Worm (Caenorhabditis elegans) whole organism, L4 larva: ENCODE results near the gene F35C11.4.
A peak's percentile ranks its signal among the peaks of the same experiment; 100 is the strongest.

Experiments
- D1046.2 ChIP-seq: fragments of 200-800 bp; sonication (Bioruptor generic); IDR thresholded peaks from 2 replicates; pipeline ENCODE4 v1.3.6; 2022; ENCODE audit warnings: missing genetic modification characterization, missing compliant biosample characterization
- F10B5.3 ChIP-seq: sonication (generic microtip); optimal IDR thresholded peaks from 2 replicates; lab custom pipeline; 2016; ENCODE audit warnings: mild to moderate bottlenecking, missing genetic modification characterization, missing compliant biosample characterization
- F37D6.2 ChIP-seq: sonication (generic microtip); optimal IDR thresholded peaks from 2 replicates; lab custom pipeline; 2016; ENCODE audit warnings: mild to moderate bottlenecking, missing genetic modification characterization, missing compliant biosample characterization
- Y105C5A.15 ChIP-seq: fragments of 200-800 bp; sonication (Bioruptor generic); IDR thresholded peaks from 2 replicates; pipeline ENCODE4 v1.3.6; 2022; ENCODE audit warnings: missing genetic modification characterization, missing compliant biosample characterization
- ZK337.2 ChIP-seq: fragments of 200-800 bp; sonication (Bioruptor generic); IDR thresholded peaks from 2 replicates; pipeline ENCODE4 v1.3.6; 2022; ENCODE audit warnings: missing genetic modification reagents, missing genetic modification characterization, missing compliant biosample characterization
- aha-1 ChIP-seq: fragments of 150-350 bp; peaks from one replicate; lab custom pipeline; 2014; ENCODE audit warnings: missing biosample characterization, missing genetic modification characterization
- ama-1 ChIP-seq: fragments of 150-350 bp; optimal IDR thresholded peaks from 2 replicates; lab custom pipeline; 2014; ENCODE audit warnings: inconsistent platforms, mixed read lengths
- attf-4 ChIP-seq: sonication (generic microtip); optimal IDR thresholded peaks from 3 replicates; lab custom pipeline; 2017; ENCODE audit warnings: missing biosample characterization, missing genetic modification characterization
- ceh-28 ChIP-seq: fragments of 150-350 bp; optimal IDR thresholded peaks from 2 replicates; lab custom pipeline; 2014; ENCODE audit warnings: missing biosample characterization, missing genetic modification reagents, missing genetic modification characterization
- ceh-82 ChIP-seq: sonication (generic microtip); optimal IDR thresholded peaks from 2 replicates; lab custom pipeline; 2017; ENCODE audit warnings: missing biosample characterization, missing genetic modification characterization
- cey-2 ChIP-seq: sonication (generic microtip); optimal IDR thresholded peaks from 3 replicates; lab custom pipeline; 2017; ENCODE audit warnings: missing genetic modification characterization, mild to moderate bottlenecking, missing compliant biosample characterization, antibody characterized with exemption, borderline replicate concordance; ENCODE audit not compliant: insufficient read depth
- ctbp-1 ChIP-seq: fragments of 200-800 bp; sonication (Bioruptor generic); IDR thresholded peaks from 2 replicates; pipeline ENCODE4 v1.3.6; 2022; ENCODE audit warnings: missing genetic modification reagents, missing genetic modification characterization, missing compliant biosample characterization
- daf-8 ChIP-seq: fragments of 200-800 bp; sonication (Bioruptor generic); IDR thresholded peaks from 2 replicates; pipeline ENCODE4 v1.3.6; 2022; ENCODE audit warnings: missing genetic modification characterization, missing compliant biosample characterization
- dmd-8 ChIP-seq: fragments of 200-800 bp; sonication (Bioruptor generic); IDR thresholded peaks from 2 replicates; pipeline ENCODE4 v1.3.6; 2022; ENCODE audit warnings: missing genetic modification characterization, missing compliant biosample characterization
- dpl-1 ChIP-seq: fragments of 150-350 bp; optimal IDR thresholded peaks from 2 replicates; lab custom pipeline; 2014; ENCODE audit warnings: missing biosample characterization, missing genetic modification reagents, missing genetic modification characterization
- duxl-1 ChIP-seq: sonication (generic microtip); optimal IDR thresholded peaks from 2 replicates; lab custom pipeline; 2016; ENCODE audit warnings: mild to moderate bottlenecking, missing genetic modification characterization, moderate library complexity, missing compliant biosample characterization; ENCODE audit not compliant: poor library complexity
- dve-1 ChIP-seq: sonication (generic microtip); optimal IDR thresholded peaks from 2 replicates; lab custom pipeline; 2017; ENCODE audit warnings: antibody characterized with exemption, mild to moderate bottlenecking, missing genetic modification characterization, missing compliant biosample characterization; ENCODE audit not compliant: insufficient read depth
- egl-27 ChIP-seq: sonication (generic microtip); optimal IDR thresholded peaks from 3 replicates; lab custom pipeline; 2017; ENCODE audit warnings: missing biosample characterization, missing genetic modification reagents, missing genetic modification characterization
- egl-43 ChIP-seq: fragments of 200-800 bp; sonication (Bioruptor generic); IDR thresholded peaks from 2 replicates; pipeline ENCODE4 v1.3.6; 2022; ENCODE audit warnings: missing genetic modification reagents, missing genetic modification characterization, missing compliant biosample characterization
- gei-8 ChIP-seq: fragments of 200-800 bp; sonication (Bioruptor generic); optimal IDR thresholded peaks from 2 replicates; lab custom pipeline; 2018; ENCODE audit warnings: mild to moderate bottlenecking, missing genetic modification characterization, missing compliant biosample characterization
- jun-1 ChIP-seq: fragments of 150-350 bp; optimal IDR thresholded peaks from 2 replicates; lab custom pipeline; 2014; ENCODE audit warnings: missing biosample characterization, missing genetic modification reagents, missing genetic modification characterization
- lin-1 ChIP-seq: fragments of 200-800 bp; sonication (Bioruptor generic); IDR thresholded peaks from 2 replicates; pipeline ENCODE4 v1.3.6; 2022; ENCODE audit warnings: missing genetic modification reagents, missing genetic modification characterization, missing compliant biosample characterization
- lin-38 ChIP-seq: fragments of 200-800 bp; sonication (Bioruptor generic); IDR thresholded peaks from 2 replicates; pipeline ENCODE4 v1.3.6; 2022; ENCODE audit warnings: missing genetic modification reagents, missing genetic modification characterization, missing compliant biosample characterization
- lin-39 ChIP-seq: fragments of 150-350 bp; optimal IDR thresholded peaks from 2 replicates; lab custom pipeline; 2014; ENCODE audit warnings: missing biosample characterization, missing genetic modification reagents, missing genetic modification characterization
- lsy-2 ChIP-seq, 2 experiments: fragments of 150-350 bp in 1 of 2; sonication (generic microtip) in 1 of 2; optimal IDR thresholded peaks; 2 replicates each; lab custom pipeline; 2014 to 2017; ENCODE audit warnings: missing biosample characterization in 2 of 2, missing genetic modification characterization in 2 of 2
- madf-9 ChIP-seq: fragments of 200-800 bp; sonication (Bioruptor generic); conservative IDR thresholded peaks from 2 replicates; pipeline ENCODE4 v1.3.6; 2022; ENCODE audit warnings: missing genetic modification reagents, missing genetic modification characterization, missing compliant biosample characterization
- mdt-29 ChIP-seq: fragments of 200-800 bp; sonication (Bioruptor generic); IDR thresholded peaks from 2 replicates; pipeline ENCODE4 v1.3.6; 2022; ENCODE audit warnings: missing genetic modification reagents, missing genetic modification characterization, missing compliant biosample characterization
- mxl-3 ChIP-seq: fragments of 200-800 bp; sonication (Bioruptor generic); optimal IDR thresholded peaks from 2 replicates; lab custom pipeline; 2018; ENCODE audit warnings: mild to moderate bottlenecking, missing genetic modification characterization, missing compliant biosample characterization
- nhr-10 ChIP-seq: fragments of 150-350 bp; optimal IDR thresholded peaks from 2 replicates; lab custom pipeline; 2014; ENCODE audit warnings: missing biosample characterization, missing genetic modification characterization
- nhr-11 ChIP-seq: fragments of 150-350 bp; optimal IDR thresholded peaks from 2 replicates; lab custom pipeline; 2014; ENCODE audit warnings: missing biosample characterization, missing genetic modification characterization
- nhr-111 ChIP-seq: fragments of 200-800 bp; sonication (Bioruptor generic); optimal IDR thresholded peaks from 2 replicates; lab custom pipeline; 2018; ENCODE audit warnings: mild to moderate bottlenecking, missing genetic modification characterization, missing compliant biosample characterization
- nhr-42 ChIP-seq: fragments of 200-800 bp; sonication (Bioruptor generic); IDR thresholded peaks from 2 replicates; pipeline ENCODE4 v1.3.6; 2022; ENCODE audit warnings: missing genetic modification characterization, missing compliant biosample characterization
- nhr-76 ChIP-seq: fragments of 150-350 bp; optimal IDR thresholded peaks from 2 replicates; lab custom pipeline; 2014; ENCODE audit warnings: missing biosample characterization, missing genetic modification characterization
- nhr-77 ChIP-seq: fragments of 150-350 bp; optimal IDR thresholded peaks from 2 replicates; lab custom pipeline; 2014; ENCODE audit warnings: missing biosample characterization, missing genetic modification characterization
- pha-4 ChIP-seq, 2 experiments: fragments of 150-350 bp in 1 of 2; fragments of 200-800 bp in 1 of 2; sonication (Bioruptor generic) in 1 of 2; IDR thresholded peaks in 1 of 2; optimal IDR thresholded peaks in 1 of 2; 2 replicates each; pipeline versions ENCODE4 v1.3.6 to Lab custom; 2014 to 2022; ENCODE audit warnings: missing genetic modification characterization in 2 of 2, missing genetic modification reagents in 2 of 2, missing biosample characterization in 1 of 2, missing compliant biosample characterization in 1 of 2
- pqm-1 ChIP-seq: sonication (generic microtip); optimal IDR thresholded peaks from 2 replicates; lab custom pipeline; 2017; ENCODE audit warnings: missing biosample characterization, missing genetic modification characterization
- rbr-2 ChIP-seq: sonication (generic microtip); optimal IDR thresholded peaks from 2 replicates; lab custom pipeline; 2016; ENCODE audit warnings: missing genotype, missing genetic modification characterization, missing compliant biosample characterization
- sdz-12 ChIP-seq: fragments of 200-800 bp; sonication (Bioruptor generic); optimal IDR thresholded peaks from 2 replicates; lab custom pipeline; 2018; ENCODE audit warnings: mild to moderate bottlenecking, missing genetic modification characterization, missing compliant biosample characterization
- set-16 ChIP-seq: fragments of 200-800 bp; sonication (Bioruptor generic); IDR thresholded peaks from 2 replicates; pipeline ENCODE4 v1.3.6; 2022; ENCODE audit warnings: missing genetic modification reagents, missing genetic modification characterization, missing compliant biosample characterization
- spr-1 ChIP-seq: sonication (generic microtip); optimal IDR thresholded peaks from 2 replicates; lab custom pipeline; 2016; ENCODE audit warnings: mild to moderate bottlenecking, missing genetic modification characterization, missing compliant biosample characterization
- spr-3 ChIP-seq: fragments of 200-800 bp; sonication (Bioruptor generic); optimal IDR thresholded peaks from 2 replicates; lab custom pipeline; 2018; ENCODE audit warnings: mild to moderate bottlenecking, missing genetic modification characterization, missing compliant biosample characterization
- unc-130 ChIP-seq: sonication (generic microtip); optimal IDR thresholded peaks from 2 replicates; lab custom pipeline; 2016; ENCODE audit warnings: missing genetic modification reagents, missing genetic modification characterization, missing compliant biosample characterization
- unc-62 ChIP-seq, 3 experiments: fragments of 150-350 bp in 1 of 3; sonication (generic microtip); optimal IDR thresholded peaks in 2 of 3; peaks in 1 of 3; 1 replicate in 1 of 3; 2 replicates in 2 of 3; lab custom pipeline; 2014 to 2017; ENCODE audit warnings: missing biosample characterization in 3 of 3, missing genetic modification characterization in 3 of 3, missing genetic modification reagents in 3 of 3, missing genotype in 1 of 3
- zag-1 ChIP-seq: fragments of 150-350 bp; optimal IDR thresholded peaks from 2 replicates; lab custom pipeline; 2014; ENCODE audit warnings: missing biosample characterization, missing genetic modification characterization
- zfp-2 ChIP-seq: sonication (generic microtip); optimal IDR thresholded peaks from 2 replicates; lab custom pipeline; 2016; ENCODE audit warnings: mild to moderate bottlenecking, missing genetic modification characterization, missing compliant biosample characterization
- zip-2 ChIP-seq: fragments of 150-350 bp; optimal IDR thresholded peaks from 2 replicates; lab custom pipeline; 2014; ENCODE audit warnings: missing biosample characterization, missing genetic modification characterization
- ztf-11 ChIP-seq: fragments of 150-350 bp; optimal IDR thresholded peaks from 2 replicates; lab custom pipeline; 2014; ENCODE audit warnings: missing biosample characterization, missing genetic modification characterization

The F35C11.4 gene

ce11 chrII:8220267-8220666 lies 28.5 kb upstream of the F35C11.4 start:
- TF ChIP-seq unc-62 (GFP tag; optimal IDR thresholded peaks at IDR 0.05 in 1 of 2; lab: Kevin White, UChicago): peak in 1 of 2 experiments; percentile 96
- TF ChIP-seq unc-62 (tag; optimal IDR thresholded peaks at IDR 0.05; lab: Kevin White, UChicago): no peak
- TF ChIP-seq Y105C5A.15 (GFP tag; lab: Robert Waterston, UW): no peak

DNA sequence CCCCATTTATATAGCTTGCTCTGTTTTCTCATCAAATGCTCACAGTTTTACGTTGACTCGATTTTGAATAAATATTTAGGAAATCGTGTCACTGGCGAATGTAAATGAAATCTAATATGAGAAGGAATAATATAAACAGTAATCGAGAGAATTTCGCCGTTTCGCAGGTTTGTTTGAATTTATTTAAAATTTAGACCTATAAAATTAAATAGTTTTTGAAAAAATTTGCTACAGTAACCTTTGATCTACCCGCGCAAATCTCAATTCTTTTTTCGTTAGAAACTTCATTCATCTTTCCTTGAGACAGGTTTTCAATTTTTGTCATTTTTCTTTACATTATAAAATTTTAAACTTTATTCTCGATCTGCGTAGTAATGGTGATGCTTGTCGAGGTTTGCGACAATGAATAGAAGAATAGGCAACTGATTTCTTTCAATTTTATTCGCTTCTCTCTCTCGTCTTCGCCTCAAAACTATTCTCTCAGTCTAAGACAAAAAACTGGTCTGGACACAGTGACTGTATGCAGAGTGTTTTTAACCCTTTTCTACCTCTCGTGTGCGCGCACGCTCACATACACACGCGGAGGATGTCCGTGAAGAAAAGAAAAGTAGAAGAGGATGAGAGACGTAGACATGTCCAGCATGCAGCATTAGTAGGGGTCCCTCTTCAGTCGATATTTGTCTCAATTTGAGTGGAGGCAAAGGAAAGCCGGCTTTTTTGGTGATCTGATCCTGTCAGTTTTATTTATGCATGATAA lies 26.3 kb upstream of the F35C11.4 start, which contains the start of gene dab-1:
TSS of gene dab-1 (plus strand) at position 78 of the 757 bp plus-strand sequence.
- TF ChIP-seq attf-4 (tag; lab: Kevin White, UChicago): no peak
- no peak for TF ChIP-seq duxl-1 (tag; lab: Kevin White, UChicago)
- peak; percentile 39 for TF ChIP-seq dve-1 (tag; lab: Kevin White, UChicago)
- TF ChIP-seq nhr-77: peak; percentile 41
- no peak for TF ChIP-seq nhr-11 (tag; lab: Kevin White, UChicago)
- TF ChIP-seq F37D6.2 (tag; lab: Kevin White, UChicago): no peak
- TF ChIP-seq mxl-3: peak; percentile 94
- TF ChIP-seq cey-2: peak; percentile 51
- TF ChIP-seq madf-9: no peak
- TF ChIP-seq F10B5.3: no peak
- no peak for TF ChIP-seq set-16 (GFP tag; lab: Robert Waterston, UW)
- no peak for TF ChIP-seq zag-1
- no peak for TF ChIP-seq ceh-82 (tag; lab: Kevin White, UChicago)
- peak; percentile 73 for TF ChIP-seq aha-1 (tag; lab: Kevin White, UChicago)
- no peak for TF ChIP-seq nhr-76 (tag; lab: Kevin White, UChicago)
- TF ChIP-seq lin-39 (tag; lab: Kevin White, UChicago): no peak
- TF ChIP-seq lsy-2 (tag; optimal IDR thresholded peaks at IDR 0.05; lab: Kevin White, UChicago): peak in 1 of 2 experiments; percentile 25
- no peak for TF ChIP-seq jun-1 (tag; lab: Kevin White, UChicago)
- TF ChIP-seq egl-43 (GFP tag; lab: Robert Waterston, UW): no peak
- no peak for TF ChIP-seq mdt-29 (GFP tag; lab: Robert Waterston, UW)
- no peak for TF ChIP-seq nhr-111
- TF ChIP-seq dpl-1 (GFP tag; lab: Kevin White, UChicago): no peak
- no peak for TF ChIP-seq spr-1 (tag; lab: Kevin White, UChicago)
- peak in 1 of 2 experiments; percentile 75 for TF ChIP-seq unc-62 (GFP tag; optimal IDR thresholded peaks at IDR 0.05 in 1 of 2; lab: Kevin White, UChicago)
- TF ChIP-seq unc-62 (tag; optimal IDR thresholded peaks at IDR 0.05; lab: Kevin White, UChicago): no peak
- TF ChIP-seq ZK337.2: no peak
- TF ChIP-seq pqm-1 (tag; lab: Kevin White, UChicago): no peak
- TF ChIP-seq D1046.2 (GFP tag; lab: Robert Waterston, UW): no peak
- no peak for TF ChIP-seq spr-3 (GFP tag; lab: Kevin White, UChicago)
- TF ChIP-seq lin-38 (GFP tag; lab: Robert Waterston, UW): 0 out of 2 replicates have a peak, but pooled peaks have one; percentile 24
- no peak for TF ChIP-seq rbr-2 (tag; lab: Kevin White, UChicago)
- TF ChIP-seq zfp-2: no peak
- no peak for TF ChIP-seq daf-8 (GFP tag; lab: Robert Waterston, UW)
- TF ChIP-seq ceh-28 (tag; lab: Kevin White, UChicago): no peak
- no peak for TF ChIP-seq pha-4 (GFP tag; IDR thresholded peaks at IDR 0.05; lab: Robert Waterston, UW)
- TF ChIP-seq pha-4 (tag; optimal IDR thresholded peaks at IDR 0.05; lab: Kevin White, UChicago): no peak
- TF ChIP-seq unc-130: peak; percentile 24
- no peak for TF ChIP-seq ama-1 (lab: Kevin White, UChicago)
- TF ChIP-seq dmd-8 (GFP tag; lab: Robert Waterston, UW): no peak
- no peak for TF ChIP-seq sdz-12 (GFP tag; lab: Kevin White, UChicago)
- no peak for TF ChIP-seq egl-27 (tag; lab: Kevin White, UChicago)
- TF ChIP-seq zip-2 (tag; lab: Kevin White, UChicago): no peak
- no peak for TF ChIP-seq lin-1
- TF ChIP-seq nhr-42 (GFP tag; lab: Robert Waterston, UW): no peak
- no peak for TF ChIP-seq ztf-11 (tag; lab: Kevin White, UChicago)
- no peak for TF ChIP-seq ctbp-1 (GFP tag; lab: Robert Waterston, UW)
- no peak for TF ChIP-seq nhr-10 (tag; lab: Kevin White, UChicago)
- no peak for TF ChIP-seq gei-8
